Fruit fly (Drosophila melanogaster): ENCODE measurements around the gene CG4408.

dm6 chr3R:23384591-23385260 is 21.4 kb upstream of the CG4408 start, which contains the start of gene CG4393:
- TF ChIP-seq psq (optimal IDR thresholded peaks at IDR 0.05): no peak
- no peak for TF ChIP-seq Sin3A (optimal IDR thresholded peaks at IDR 0.05)
- no peak for TF ChIP-seq h (optimal IDR thresholded peaks at IDR 0.05)
- TF ChIP-seq ttk (optimal IDR thresholded peaks at IDR 0.05): no peak
- TF ChIP-seq Myc (optimal IDR thresholded peaks at IDR 0.05): no peak
